Worm (Caenorhabditis elegans): ENCODE results near the gene cls-3.

The cls-3 gene

ce11 chrIII:9239983-9240382, 49.1 kb upstream of the cls-3 start, which contains the start of gene saeg-2 (continued):
- TF ChIP-seq Y67H2A.10 (GFP tag; conservative IDR thresholded peaks at IDR 0.05) (no peak), snpc-3.4 (tag; optimal IDR thresholded peaks at IDR 0.05) (no peak), cebp-2 (GFP tag; IDR thresholded peaks at IDR 0.05) (no peak), sea-2 (GFP tag; IDR thresholded peaks at IDR 0.05) (no peak), B0019.2 (GFP tag; conservative IDR thresholded peaks at IDR 0.05) (no peak)

ce11 chrIII:9237626-9238025, 46.7 kb upstream of the cls-3 start:
- TF ChIP-seq rec-8 (tag; optimal IDR thresholded peaks at IDR 0.05): no peak
- peak; percentile 54 for TF ChIP-seq nhr-80 (tag; optimal IDR thresholded peaks at IDR 0.05)

- TF ChIP-seq ceh-40 (GFP tag; IDR thresholded peaks at IDR 0.05) (no peak), F57C9.4 (tag; optimal IDR thresholded peaks at IDR 0.05) (no peak), hmg-1.2 (GFP tag; IDR thresholded peaks at IDR 0.05) (no peak), ztf-25 (GFP tag; IDR thresholded peaks at IDR 0.05) (no peak), ama-1 (optimal IDR thresholded peaks at IDR 0.05) (no peak), ama-1 (GFP tag; optimal IDR thresholded peaks at IDR 0.05) (no peak), B0019.2 (GFP tag; conservative IDR thresholded peaks at IDR 0.05) (no peak), dpl-1 (GFP tag; optimal IDR thresholded peaks at IDR 0.05) (no peak), nhr-179 (tag; optimal IDR thresholded peaks at IDR 0.05) (no peak), tbp1 (GFP tag; optimal IDR thresholded peaks at IDR 0.05) (no peak), hlh-12 (tag; optimal IDR thresholded peaks at IDR 0.05) (no peak), fkh-3 (tag; optimal IDR thresholded peaks at IDR 0.05) (no peak)
Observed at ce11 chrIII:9236228-9236627, 45.3 kb upstream of the cls-3 start, which contains the start of gene T23G5.2. T23G5.2 (minus strand) TSS chrIII:9236328.

ce11 chrIII:9231173-9231572, 40.3 kb upstream of the cls-3 start, which contains the start of gene T23G5.3:
T23G5.3 (minus strand) TSS chrIII:9231273.
- no peak for TF ChIP-seq ama-1 (optimal IDR thresholded peaks at IDR 0.05)
- no peak for TF ChIP-seq ama-1 (GFP tag; optimal IDR thresholded peaks at IDR 0.05)
- TF ChIP-seq dpl-1 (GFP tag; optimal IDR thresholded peaks at IDR 0.05): no peak
- no peak for TF ChIP-seq ceh-100 (GFP tag; IDR thresholded peaks at IDR 0.05)
- no peak for TF ChIP-seq F22D6.2 (tag; optimal IDR thresholded peaks at IDR 0.05)
- TF ChIP-seq F49E8.2 (tag; optimal IDR thresholded peaks at IDR 0.05; ENCODE audit: insufficient read depth): no peak
- TF ChIP-seq madf-8 (GFP tag; conservative IDR thresholded peaks at IDR 0.05): no peak
- TF ChIP-seq nhr-27 (tag; optimal IDR thresholded peaks at IDR 0.05): no peak
- TF ChIP-seq C17E4.6 (GFP tag; IDR thresholded peaks at IDR 0.05): no peak
- TF ChIP-seq attf-3 (GFP tag; conservative IDR thresholded peaks at IDR 0.05): no peak
- TF ChIP-seq F52B5.7 (tag; optimal IDR thresholded peaks at IDR 0.05): no peak
- TF ChIP-seq dox-1 (GFP tag; IDR thresholded peaks at IDR 0.05): no peak
- no peak for TF ChIP-seq efl-1 (GFP tag; optimal IDR thresholded peaks at IDR 0.05)
- TF ChIP-seq hlh-26 (GFP tag; conservative IDR thresholded peaks at IDR 0.05): no peak

ce11 chrIII:9228722-9229121, 37.8 kb upstream of the cls-3 start, which contains the start of gene rnr-1:
rnr-1 (minus strand) TSS chrIII:9228798.
- TF ChIP-seq B0336.3 (GFP tag; IDR thresholded peaks at IDR 0.05) (peak; percentile 22; the same call in 1 of the 2 replicates), lin-40 (tag; optimal IDR thresholded peaks at IDR 0.05) (no peak), unc-130 (GFP tag; optimal IDR thresholded peaks at IDR 0.05) (peak; percentile 26), snpc-1.3 (tag; optimal IDR thresholded peaks at IDR 0.05; ENCODE audit: insufficient read depth) (peak; percentile 75), sptf-2 (GFP tag; optimal IDR thresholded peaks at IDR 0.05) (no peak), D2030.7 (GFP tag; IDR thresholded peaks at IDR 0.05) (peak; percentile 88), nhr-90 (tag; optimal IDR thresholded peaks at IDR 0.05) (no peak), snpc-4 (GFP tag; optimal IDR thresholded peaks at IDR 0.05) (no peak), snpc-4 (tag; optimal IDR thresholded peaks at IDR 0.05) (peak in 1 of 4 experiments; percentile 34), egrh-3 (GFP tag; IDR thresholded peaks at IDR 0.05) (no peak), F49E8.2 (tag; optimal IDR thresholded peaks at IDR 0.05; ENCODE audit: insufficient read depth) (peak; percentile 72), snpc-3.4 (tag; optimal IDR thresholded peaks at IDR 0.05) (peak; percentile 93), lin-35 (GFP tag; optimal IDR thresholded peaks at IDR 0.05) (no peak), K12H6.12 (tag; optimal IDR thresholded peaks at IDR 0.05) (no peak), B0035.1 (tag; optimal IDR thresholded peaks at IDR 0.05) (no peak), bed-2 (GFP tag; IDR thresholded peaks at IDR 0.05) (no peak), Y53F4B.3 (GFP tag; IDR thresholded peaks at IDR 0.05) (peak; percentile 6; the same call in 1 of the 2 replicates)
